Fruit fly (Drosophila melanogaster) Kc167 (cell line): ENCODE data around the gene CG7568.

Source experiments
- Myc ChIP-seq: fragments of >200 bp; optimal IDR thresholded peaks from 2 replicates; lab custom pipeline; 2017; ENCODE audit warnings: missing external identifiers
- Sin3A ChIP-seq: fragments of >200 bp; optimal IDR thresholded peaks from 2 replicates; lab custom pipeline; 2018; ENCODE audit warnings: missing external identifiers
- h ChIP-seq: fragments of >200 bp; optimal IDR thresholded peaks from 3 replicates; lab custom pipeline; 2018; ENCODE audit warnings: missing external identifiers
- psq ChIP-seq: fragments of >200 bp; optimal IDR thresholded peaks from 2 replicates; lab custom pipeline; 2017; ENCODE audit warnings: missing external identifiers

DNA sequence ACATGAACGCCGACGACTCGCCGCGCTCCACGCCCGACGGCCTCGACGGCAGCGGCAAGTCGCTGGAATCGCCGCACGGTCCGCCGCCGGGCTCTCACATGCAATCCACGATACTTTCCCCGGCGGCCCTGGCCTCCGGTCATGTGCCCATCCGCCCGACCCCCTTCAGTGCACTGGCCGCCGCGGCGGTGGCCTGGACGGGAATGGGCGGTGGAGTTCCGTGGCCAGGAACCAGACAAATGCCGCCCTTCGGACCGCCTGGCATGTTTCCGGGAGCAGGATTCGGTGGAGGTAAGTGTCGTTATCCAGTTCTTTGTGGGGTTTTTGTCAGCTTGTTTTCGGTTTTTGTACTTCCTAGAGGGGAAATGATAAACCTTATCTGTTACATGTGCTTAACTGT, 43.1 kb downstream of the CG7568 start:
- TF ChIP-seq h (lab: Kevin White, UChicago): no peak
- no peak for TF ChIP-seq Sin3A (lab: Kevin White, UChicago)
- TF ChIP-seq Myc (lab: Kevin White, UChicago): no peak
- TF ChIP-seq psq (lab: Kevin White, UChicago): no peak
